Fruit fly (Drosophila melanogaster) Kc167 (cell line): ENCODE measurements around the gene CG14417.

Experiments used
- Myc ChIP-seq: fragments of >200 bp; optimal IDR thresholded peaks from 2 replicates; lab custom pipeline; 2017; ENCODE audit warnings: missing external identifiers
- Sin3A ChIP-seq: fragments of >200 bp; optimal IDR thresholded peaks from 2 replicates; lab custom pipeline; 2018; ENCODE audit warnings: missing external identifiers
- h ChIP-seq: fragments of >200 bp; optimal IDR thresholded peaks from 3 replicates; lab custom pipeline; 2018; ENCODE audit warnings: missing external identifiers
- insv ChIP-seq: fragments of >200 bp; optimal IDR thresholded peaks from 3 replicates; lab custom pipeline; 2018; ENCODE audit warnings: missing external identifiers
- psq ChIP-seq: fragments of >200 bp; optimal IDR thresholded peaks from 2 replicates; lab custom pipeline; 2017; ENCODE audit warnings: missing external identifiers
- ttk ChIP-seq: sonication (Bioruptor generic); optimal IDR thresholded peaks from 2 replicates; lab custom pipeline; 2017; ENCODE audit warnings: missing external identifiers

CG14417 gene

DNA sequence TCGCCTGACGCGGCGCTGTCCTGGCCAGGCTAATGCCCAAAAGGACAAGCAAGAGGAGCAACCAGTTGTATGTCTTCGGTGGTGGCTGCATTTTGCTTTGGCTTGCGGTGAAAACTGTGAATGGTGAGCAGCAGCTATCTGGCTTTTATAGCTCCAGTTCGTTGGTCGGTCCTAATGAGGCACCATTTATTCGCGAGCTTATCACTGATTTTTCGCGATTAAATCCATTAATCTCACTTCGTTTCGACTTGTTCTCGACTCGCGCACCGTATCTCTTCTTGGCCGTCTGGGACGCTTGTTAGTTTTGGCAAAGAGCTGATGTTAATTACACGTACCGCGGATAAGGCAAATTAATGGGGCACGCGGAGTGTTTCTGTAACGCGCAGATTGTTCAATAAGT lies at the start of gene CG14417:
TSS of gene CG14417 (minus strand) at position 101 of the 400 bp plus-strand sequence.
- TF ChIP-seq psq (lab: Kevin White, UChicago) (no peak), ttk (lab: Kevin White, UChicago) (no peak), insv (lab: Kevin White, UChicago) (no peak), h (lab: Kevin White, UChicago) (no peak), Sin3A (lab: Kevin White, UChicago) (no peak), Myc (lab: Kevin White, UChicago) (no peak)

DNA sequence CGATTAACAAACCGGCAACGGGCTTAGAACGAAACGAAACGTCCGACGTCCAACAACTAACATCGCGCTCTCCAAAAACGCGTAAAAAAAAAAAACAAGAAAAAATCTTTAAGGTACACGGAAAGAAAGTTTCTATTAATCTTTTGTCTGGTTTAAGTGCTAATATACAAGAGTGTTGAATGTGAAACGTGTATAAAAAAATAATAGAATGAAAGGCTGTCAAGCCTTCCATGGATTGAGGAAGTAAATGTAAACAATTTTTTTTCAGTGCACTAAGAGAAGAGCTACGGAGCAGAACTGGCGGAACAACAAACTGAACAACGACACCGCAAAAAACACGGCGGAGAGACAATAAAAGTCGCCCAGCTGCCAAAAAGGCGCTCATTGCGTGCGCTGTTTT lies 43.4 kb upstream of the CG14417 start, which contains the start of gene CG3588:
TSS of gene CG3588 (plus strand) at position 29 of the 400 bp plus-strand sequence.
- TF ChIP-seq Sin3A (lab: Kevin White, UChicago) (no peak), insv (lab: Kevin White, UChicago) (no peak), Myc (lab: Kevin White, UChicago) (no peak), ttk (lab: Kevin White, UChicago) (no peak), h (lab: Kevin White, UChicago) (no peak), psq (lab: Kevin White, UChicago) (no peak)

DNA sequence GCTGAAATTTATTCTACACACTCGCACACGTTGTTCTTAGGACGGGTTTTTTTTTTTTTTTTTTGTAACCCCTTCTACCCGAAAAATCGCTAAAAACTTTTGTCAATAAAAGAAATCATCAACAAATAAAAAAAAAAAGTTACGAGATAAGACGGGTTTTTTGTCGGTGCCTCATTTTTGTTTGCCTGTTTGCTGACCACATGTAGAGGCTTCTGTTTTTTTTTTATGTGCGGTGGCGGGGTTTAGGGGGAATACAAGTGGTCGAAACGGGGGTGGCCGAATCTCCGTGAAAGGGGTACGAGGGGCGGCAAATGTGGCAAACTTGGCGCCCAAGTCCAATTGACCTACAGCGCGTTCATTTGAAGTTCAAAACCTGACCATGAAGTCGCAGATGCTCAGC lies 42.2 kb upstream of the CG14417 start:
- TF ChIP-seq ttk (lab: Kevin White, UChicago) (no peak), psq (lab: Kevin White, UChicago) (no peak), h (lab: Kevin White, UChicago) (no peak), insv (lab: Kevin White, UChicago) (no peak), Myc (lab: Kevin White, UChicago) (no peak), Sin3A (lab: Kevin White, UChicago) (no peak)

DNA sequence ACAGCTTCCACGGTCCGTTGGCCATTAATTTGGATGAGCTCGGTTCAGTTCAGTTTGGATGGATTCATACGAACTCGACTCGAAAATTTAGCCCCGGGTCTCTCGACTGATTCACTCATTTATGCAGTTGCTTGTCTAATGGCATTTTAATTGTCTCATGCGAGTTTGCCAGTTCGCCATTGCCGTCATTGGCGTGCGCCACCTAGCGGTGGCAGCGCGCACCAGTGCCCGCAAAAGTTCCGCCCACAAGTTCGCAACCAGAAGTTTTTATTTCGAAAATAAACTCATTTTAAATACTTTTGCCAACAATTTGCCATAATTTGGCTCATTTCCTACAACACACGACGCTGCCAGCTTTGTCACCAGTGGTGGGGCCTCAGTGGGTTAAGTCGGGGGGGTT lies 38.8 kb upstream of the CG14417 start:
- TF ChIP-seq h (lab: Kevin White, UChicago) (no peak), Sin3A (lab: Kevin White, UChicago) (no peak), psq (lab: Kevin White, UChicago) (no peak), Myc (lab: Kevin White, UChicago) (no peak), insv (lab: Kevin White, UChicago) (no peak), ttk (lab: Kevin White, UChicago) (no peak)

DNA sequence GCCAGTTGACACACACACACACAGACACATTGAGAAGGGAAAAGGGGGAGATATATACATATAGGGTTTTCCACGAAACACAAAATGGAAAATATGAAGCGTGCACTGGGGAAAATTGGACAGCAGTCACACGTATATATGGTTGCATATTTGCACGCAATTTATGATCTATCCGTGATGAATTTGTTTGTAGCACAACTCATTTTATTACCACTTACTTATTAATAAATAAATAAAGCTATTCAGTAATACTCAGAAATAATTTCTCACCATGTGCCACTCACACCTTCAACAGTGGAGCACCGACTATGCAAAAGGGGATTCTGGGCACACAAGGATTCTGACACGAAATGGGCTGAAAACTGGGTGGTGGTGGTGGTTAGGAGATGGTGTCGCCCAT lies 37.8 kb upstream of the CG14417 start:
- no peak for TF ChIP-seq Myc (lab: Kevin White, UChicago)
- no peak for TF ChIP-seq psq (lab: Kevin White, UChicago)
- no peak for TF ChIP-seq h (lab: Kevin White, UChicago)
- no peak for TF ChIP-seq insv (lab: Kevin White, UChicago)

DNA sequence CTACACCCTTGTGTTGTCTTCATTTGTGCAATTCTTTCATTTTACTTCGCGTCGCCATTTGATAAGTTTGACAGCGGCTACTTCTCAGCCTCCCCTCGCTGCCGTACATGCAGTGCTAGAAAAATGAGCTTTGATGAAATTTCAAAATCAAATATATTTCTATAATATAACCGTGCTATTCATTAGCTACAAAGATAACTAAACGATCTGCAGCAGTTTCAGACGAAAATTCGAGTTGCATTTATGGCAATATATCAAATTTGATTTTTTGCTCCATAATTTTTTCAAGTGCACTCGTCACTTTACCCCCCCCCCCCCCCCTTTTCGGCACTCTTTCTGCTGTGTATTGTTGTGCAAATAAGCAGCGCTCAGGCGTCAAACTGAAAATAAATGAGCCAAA lies 36.2 kb upstream of the CG14417 start:
- TF ChIP-seq ttk (lab: Kevin White, UChicago) (no peak), psq (lab: Kevin White, UChicago) (no peak), insv (lab: Kevin White, UChicago) (no peak), Sin3A (lab: Kevin White, UChicago) (no peak), Myc (lab: Kevin White, UChicago) (no peak)

DNA sequence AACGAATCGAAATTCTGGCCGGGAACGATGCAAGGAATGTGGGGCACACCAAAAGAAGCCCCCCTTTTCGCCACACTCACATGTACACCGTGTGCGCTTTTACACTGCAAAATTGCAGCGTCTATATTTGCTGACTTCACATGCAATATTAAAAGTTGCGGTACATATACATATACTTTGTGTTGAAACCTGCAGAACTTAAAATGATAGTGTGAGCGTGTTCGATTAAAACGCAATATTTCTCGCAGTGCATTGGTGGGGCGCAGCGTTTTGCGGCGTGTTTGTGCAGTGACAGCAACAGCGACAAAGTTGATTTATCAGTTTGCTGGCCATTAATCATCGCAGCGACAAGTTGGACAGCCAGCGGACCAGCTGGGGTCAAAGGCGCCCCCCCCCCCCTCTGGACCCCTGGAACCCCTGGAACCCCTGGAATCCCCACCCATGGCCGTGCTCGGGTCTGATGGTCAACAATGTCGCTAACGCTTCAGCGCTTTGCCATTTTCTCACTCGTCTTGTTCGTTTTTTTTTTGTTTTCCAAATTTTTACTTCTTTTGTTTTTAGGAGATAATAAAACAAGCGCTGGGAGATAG lies 30.9 kb upstream of the CG14417 start:
- TF ChIP-seq insv (lab: Kevin White, UChicago) (no peak), psq (lab: Kevin White, UChicago) (no peak), ttk (lab: Kevin White, UChicago) (no peak), Myc (lab: Kevin White, UChicago) (no peak), h (lab: Kevin White, UChicago) (no peak), Sin3A (lab: Kevin White, UChicago) (no peak)

DNA sequence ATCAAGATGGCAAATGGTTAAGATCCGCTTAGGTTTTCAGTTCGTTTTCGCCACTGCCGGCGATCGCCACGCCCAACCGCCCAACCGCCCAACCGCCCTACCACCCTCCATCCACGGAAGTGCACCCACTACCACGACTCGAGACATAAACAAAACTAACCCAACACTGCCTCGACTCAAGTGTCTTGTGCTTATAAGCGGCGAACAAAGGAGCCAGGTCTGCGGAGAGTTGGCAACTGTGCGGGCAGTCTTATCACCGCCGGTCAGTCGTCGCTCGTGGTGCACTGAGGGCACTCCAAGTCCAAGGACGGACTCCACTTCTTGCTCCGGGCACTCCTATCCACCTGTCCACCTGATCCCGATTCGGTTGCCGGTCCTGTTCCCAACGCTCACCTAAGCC lies 14.1 kb upstream of the CG14417 start, which contains the start of gene CG3526:
TSS of gene CG3526 (plus strand) at position 301 of the 400 bp plus-strand sequence.
- TF ChIP-seq ttk (lab: Kevin White, UChicago) = no peak
- no peak for TF ChIP-seq insv (lab: Kevin White, UChicago)

DNA sequence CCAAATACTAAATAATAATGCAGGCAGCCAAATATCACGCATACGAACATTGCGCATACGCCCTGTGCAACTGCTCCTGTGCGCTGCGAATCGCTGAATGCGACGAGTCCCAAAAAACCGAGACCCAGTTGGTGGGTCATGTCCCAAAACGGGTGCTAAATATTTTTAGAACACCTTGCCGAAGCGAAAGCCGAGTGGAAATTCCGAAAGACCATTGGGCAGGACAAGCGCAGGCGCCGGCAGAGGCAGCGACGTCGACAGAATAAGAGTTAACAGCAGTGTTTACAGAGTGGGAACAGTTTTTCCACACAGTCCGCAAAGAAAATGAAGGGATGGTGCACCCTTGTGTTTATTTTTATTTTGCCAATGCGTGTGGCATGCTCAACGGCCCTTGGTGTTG lies 11.9 kb upstream of the CG14417 start:
- no peak for TF ChIP-seq psq (lab: Kevin White, UChicago)
- no peak for TF ChIP-seq ttk (lab: Kevin White, UChicago)
- no peak for TF ChIP-seq insv (lab: Kevin White, UChicago)
- TF ChIP-seq Sin3A (lab: Kevin White, UChicago) = no peak
- no peak for TF ChIP-seq h (lab: Kevin White, UChicago)
- TF ChIP-seq Myc (lab: Kevin White, UChicago) = no peak

DNA sequence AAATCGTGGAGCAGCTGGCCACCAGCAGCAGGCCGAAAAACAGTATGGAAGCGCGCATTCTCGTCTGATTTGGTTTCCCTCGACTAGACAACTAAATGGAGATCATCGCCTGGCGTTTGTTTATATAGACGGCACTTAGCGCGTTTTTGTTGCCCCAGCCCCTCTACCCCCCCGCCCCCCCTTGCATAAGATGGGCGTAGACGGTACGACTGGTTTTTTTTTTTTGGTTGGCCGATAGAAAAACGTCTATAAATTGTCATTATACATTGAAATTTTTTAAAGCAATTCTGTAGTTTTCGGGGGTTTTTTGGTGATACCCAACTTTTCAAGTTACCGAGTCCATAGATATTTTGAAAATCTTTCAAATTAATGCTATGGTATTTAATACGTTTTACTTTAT lies 9.5 kb upstream of the CG14417 start, which contains the start of gene CG14419:
TSS of gene CG14419 (minus strand) at position 101 of the 400 bp plus-strand sequence.
- TF ChIP-seq Myc (lab: Kevin White, UChicago) (no peak), h (lab: Kevin White, UChicago) (no peak), Sin3A (lab: Kevin White, UChicago) (no peak), insv (lab: Kevin White, UChicago) (no peak), ttk (lab: Kevin White, UChicago) (no peak), psq (lab: Kevin White, UChicago) (no peak)

DNA sequence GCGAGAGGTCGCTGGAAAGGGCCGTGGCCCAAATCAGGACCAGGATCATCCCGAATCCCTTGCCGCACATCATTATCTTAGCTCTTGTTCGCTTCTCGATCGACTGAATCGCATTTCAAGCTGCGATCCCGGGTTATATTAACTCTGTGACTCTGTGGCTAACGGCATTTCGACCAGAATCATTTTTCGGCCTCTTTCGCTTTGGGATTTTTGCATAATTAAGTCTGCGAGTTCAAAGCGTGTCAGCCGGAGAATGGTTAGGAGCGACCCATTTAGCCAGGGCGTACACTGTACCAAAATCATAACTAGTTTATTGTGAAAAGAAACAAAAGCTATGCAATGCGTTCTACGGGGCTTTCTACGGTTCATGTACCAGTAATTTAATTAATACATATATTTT lies 7.2 kb upstream of the CG14417 start, which contains the start of gene CG14418:
TSS of gene CG14418 (minus strand) at position 101 of the 400 bp plus-strand sequence.
- TF ChIP-seq h (lab: Kevin White, UChicago) (no peak), Myc (lab: Kevin White, UChicago) (no peak), ttk (lab: Kevin White, UChicago) (no peak), psq (lab: Kevin White, UChicago) (no peak), insv (lab: Kevin White, UChicago) (no peak), Sin3A (lab: Kevin White, UChicago) (no peak)

DNA sequence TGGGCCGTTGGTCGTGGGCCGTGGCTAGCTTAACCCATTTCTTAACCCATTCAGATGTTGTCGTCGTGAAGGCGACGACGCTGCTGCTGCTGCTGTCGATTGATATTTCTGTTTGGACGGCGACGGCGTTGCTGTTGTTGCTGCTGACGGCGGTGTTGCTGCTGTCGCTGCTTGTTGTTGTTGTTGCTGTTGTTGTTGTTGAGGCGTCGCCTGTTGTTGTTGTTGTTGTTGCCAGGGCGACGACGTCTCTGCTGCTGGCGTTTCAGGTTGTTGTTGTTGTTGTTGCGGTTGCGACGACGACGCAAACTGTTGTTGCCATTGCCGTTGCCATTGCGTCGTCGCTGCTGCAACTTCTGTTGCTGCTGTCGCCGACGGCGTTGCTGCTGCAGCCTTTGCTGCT lies 6.2 kb upstream of the CG14417 start:
- TF ChIP-seq ttk (lab: Kevin White, UChicago) (no peak), insv (lab: Kevin White, UChicago) (no peak), h (lab: Kevin White, UChicago) (no peak), Sin3A (lab: Kevin White, UChicago) (no peak), Myc (lab: Kevin White, UChicago) (no peak), psq (lab: Kevin White, UChicago) (no peak)
